Worm (Caenorhabditis elegans) whole organism, young adult: ENCODE data around the gene ergo-1.

Experiments used
- F57A8.1 ChIP-seq: fragments of 200-800 bp; sonication (Bioruptor generic); optimal IDR thresholded peaks from 2 replicates; lab custom pipeline; 2018; ENCODE audit warnings: mild to moderate bottlenecking, missing genetic modification characterization, moderate library complexity, missing compliant biosample characterization
- T07F8.4 ChIP-seq: sonication (generic microtip); optimal IDR thresholded peaks from 2 replicates; lab custom pipeline; 2016; ENCODE audit warnings: mild to moderate bottlenecking, missing genetic modification characterization, moderate library complexity, missing compliant biosample characterization
- Y53G8AR.9 ChIP-seq: fragments of 200-800 bp; sonication (Bioruptor generic); conservative IDR thresholded peaks from 2 replicates; pipeline ENCODE4 v1.3.6; 2022; ENCODE audit warnings: missing genetic modification reagents, missing genetic modification characterization, missing compliant biosample characterization
- ama-1 ChIP-seq, 3 experiments: fragments of 150-350 bp in 1 of 3; sonication (generic microtip) in 2 of 3; optimal IDR thresholded peaks; 2 replicates each; lab custom pipeline; 2014 to 2018; ENCODE audit warnings: missing biosample characterization in 2 of 3, missing genetic modification characterization in 2 of 3, missing genetic modification reagents in 2 of 3
- aptf-2 ChIP-seq: fragments of 200-800 bp; sonication (Bioruptor generic); conservative IDR thresholded peaks from 2 replicates; pipeline ENCODE4 v1.3.6; 2022; ENCODE audit warnings: missing genetic modification reagents, missing genetic modification characterization, missing compliant biosample characterization
- fkh-3 ChIP-seq: sonication (generic microtip); optimal IDR thresholded peaks from 2 replicates; lab custom pipeline; 2016; ENCODE audit warnings: mild to moderate bottlenecking, missing genetic modification characterization, missing compliant biosample characterization
- lin-35 ChIP-seq, 3 experiments: fragments of 150-350 bp in 2 of 3; sonication (generic microtip) in 1 of 3; optimal IDR thresholded peaks; 2 replicates each; lab custom pipeline; 2014 to 2018; ENCODE audit warnings: missing biosample characterization in 3 of 3, missing genetic modification characterization in 3 of 3, missing genetic modification reagents in 3 of 3
- mcd-1 ChIP-seq: fragments of 200-800 bp; sonication (Bioruptor generic); IDR thresholded peaks from 2 replicates; pipeline ENCODE4 v1.3.6; 2022; ENCODE audit warnings: missing genetic modification reagents, missing genetic modification characterization, missing compliant biosample characterization
- nhr-80 ChIP-seq: sonication (generic microtip); optimal IDR thresholded peaks from 2 replicates; lab custom pipeline; 2016; ENCODE audit warnings: missing genetic modification characterization, missing compliant biosample characterization
- snpc-4 ChIP-seq, 5 experiments: fragments of 150-350 bp in 1 of 5; sonication (generic microtip) in 4 of 5; optimal IDR thresholded peaks; 2 replicates each; lab custom pipeline; 2014 to 2018; ENCODE audit warnings: missing genetic modification characterization in 5 of 5, missing biosample characterization in 3 of 5, antibody characterized with exemption in 2 of 5, mild to moderate bottlenecking in 2 of 5, missing compliant biosample characterization in 2 of 5, missing genotype in 2 of 5, moderate library complexity in 2 of 5, missing genetic modification reagents in 1 of 5
- unc-62 ChIP-seq: fragments of 150-350 bp; optimal IDR thresholded peaks from 2 replicates; lab custom pipeline; 2014; ENCODE audit warnings: missing biosample characterization, missing genetic modification reagents, missing genetic modification characterization
- zfh-2 ChIP-seq: fragments of 200-800 bp; sonication (Bioruptor generic); conservative IDR thresholded peaks from 2 replicates; pipeline ENCODE4 v1.3.6; 2022; ENCODE audit warnings: missing genetic modification reagents, missing genetic modification characterization, missing compliant biosample characterization

ce11 chrV:1008503-1008902, at the start of gene ergo-1:
- TF ChIP-seq snpc-4 (GFP tag; optimal IDR thresholded peaks at IDR 0.05; lab: Kevin White, UChicago) (no peak), snpc-4 (tag; optimal IDR thresholded peaks at IDR 0.05; lab: Kevin White, UChicago) (no peak), lin-35 (GFP tag; optimal IDR thresholded peaks at IDR 0.05; lab: Kevin White, UChicago) (no peak), ama-1 (optimal IDR thresholded peaks at IDR 0.05; lab: Kevin White, UChicago) (no peak), ama-1 (GFP tag; optimal IDR thresholded peaks at IDR 0.05; lab: Kevin White, UChicago) (no peak), mcd-1 (GFP tag; lab: Robert Waterston, UW) (no peak), fkh-3 (no peak), F57A8.1 (no peak), nhr-80 (tag; lab: Kevin White, UChicago) (no peak), unc-62 (no peak), T07F8.4 (no peak), Y53G8AR.9 (no peak), aptf-2 (GFP tag; lab: Robert Waterston, UW) (no peak), zfh-2 (no peak)
